Worm (Caenorhabditis elegans) whole organism, early embryonic: ENCODE measurements around the gene Y38E10A.9.

ENCODE experiments used
- ama-1 ChIP-seq: fragments of 150-350 bp; optimal IDR thresholded peaks from 2 replicates; lab custom pipeline; 2014
- ceh-36 ChIP-seq: sonication (generic microtip); optimal IDR thresholded peaks from 2 replicates; lab custom pipeline; 2016; ENCODE audit warnings: missing genetic modification characterization, inconsistent platforms, missing compliant biosample characterization
- flt-1 ChIP-seq: fragments of 200-800 bp; sonication (Bioruptor generic); IDR thresholded peaks from 2 replicates; pipeline ENCODE4 v1.3.6; 2022; ENCODE audit warnings: missing genetic modification characterization, missing compliant biosample characterization
- hmg-4 ChIP-seq: fragments of 200-800 bp; sonication (Bioruptor generic); optimal IDR thresholded peaks from 2 replicates; lab custom pipeline; 2018; ENCODE audit warnings: mild to moderate bottlenecking, missing genetic modification characterization, missing compliant biosample characterization
- hnd-1 ChIP-seq: sonication (generic microtip); optimal IDR thresholded peaks from 2 replicates; lab custom pipeline; 2016; ENCODE audit warnings: missing genetic modification characterization, missing compliant biosample characterization
- tbx-11 ChIP-seq: fragments of 200-800 bp; sonication (Bioruptor generic); IDR thresholded peaks from 2 replicates; pipeline ENCODE4 v1.3.6; 2022; ENCODE audit warnings: missing genetic modification characterization, missing compliant biosample characterization

ce11 chrII:12570523-12570922, 38.2 kb upstream of the Y38E10A.9 start, which contains the start of gene Y38E10A.1:
- no peak for TF ChIP-seq ama-1
- TF ChIP-seq hnd-1 (tag; lab: Kevin White, UChicago): no peak
- TF ChIP-seq tbx-11 (GFP tag; lab: Robert Waterston, UW): no peak
- TF ChIP-seq flt-1 (GFP tag; lab: Robert Waterston, UW): no peak
- no peak for TF ChIP-seq ceh-36 (tag; lab: Kevin White, UChicago)
- no peak for TF ChIP-seq hmg-4
